Fruit fly (Drosophila melanogaster) whole organism, adult: Measurements from ENCODE around the gene simj.
A peak's percentile ranks its signal among the peaks of the same experiment; 100 is the strongest.

Experiments used
- CG11617 ChIP-seq: fragments of 200-800 bp; sonication (Bioruptor generic); optimal IDR thresholded peaks from 2 replicates; lab custom pipeline; 2017; ENCODE audit warnings: mild to moderate bottlenecking, missing biosample characterization, missing genetic modification reagents, missing genetic modification characterization
- CG12768 ChIP-seq: fragments of 200-800 bp; sonication (Bioruptor generic); optimal IDR thresholded peaks from 2 replicates; lab custom pipeline; 2017; ENCODE audit warnings: missing biosample characterization, missing genetic modification characterization, mild to moderate bottlenecking, moderate library complexity, missing genetic modification reagents
- CG14711 ChIP-seq: fragments of 200-800 bp; sonication (Bioruptor generic); optimal IDR thresholded peaks from 2 replicates; lab custom pipeline; 2018; ENCODE audit warnings: missing biosample characterization, mild to moderate bottlenecking, missing genetic modification characterization, moderate library complexity
- CG1620 ChIP-seq: fragments of 200-800 bp; sonication (Bioruptor generic); optimal IDR thresholded peaks from 2 replicates; lab custom pipeline; 2016; ENCODE audit warnings: missing biosample characterization, missing genetic modification characterization
- CG33017 ChIP-seq: fragments of 200-800 bp; sonication (Bioruptor generic); optimal IDR thresholded peaks from 2 replicates; lab custom pipeline; 2018; ENCODE audit warnings: missing biosample characterization, mild to moderate bottlenecking, missing genetic modification characterization, moderate library complexity
- CG5204 ChIP-seq: fragments of 200-800 bp; sonication (Bioruptor generic); optimal IDR thresholded peaks from 2 replicates; lab custom pipeline; 2016; ENCODE audit warnings: missing biosample characterization, missing genetic modification characterization
- CG7045 ChIP-seq: fragments of 200-800 bp; sonication (Bioruptor generic); optimal IDR thresholded peaks from 2 replicates; lab custom pipeline; 2017; ENCODE audit warnings: missing biosample characterization, mild to moderate bottlenecking, missing genetic modification characterization
- CG7101 ChIP-seq: fragments of 200-800 bp; sonication (Bioruptor generic); optimal IDR thresholded peaks from 2 replicates; lab custom pipeline; 2018; ENCODE audit warnings: missing biosample characterization, mild to moderate bottlenecking, missing genetic modification characterization, moderate library complexity
- Clk ChIP-seq: fragments of 200-800 bp; sonication (Bioruptor generic); optimal IDR thresholded peaks from 2 replicates; lab custom pipeline; 2017; ENCODE audit warnings: missing biosample characterization, missing genetic modification characterization
- Crg-1 ChIP-seq: fragments of 200-800 bp; sonication (Bioruptor generic); optimal IDR thresholded peaks from 2 replicates; lab custom pipeline; 2016; ENCODE audit warnings: missing biosample characterization, missing genetic modification characterization
- Hr96 ChIP-seq: fragments of 200-800 bp; sonication (Bioruptor generic); optimal IDR thresholded peaks from 2 replicates; lab custom pipeline; 2016; ENCODE audit warnings: missing biosample characterization, missing genetic modification characterization
- Mnt ChIP-seq: fragments of 200-800 bp; sonication (Bioruptor generic); optimal IDR thresholded peaks from 2 replicates; lab custom pipeline; 2016; ENCODE audit warnings: missing biosample characterization, mild to moderate bottlenecking, missing genetic modification characterization
- bab1 ChIP-seq: fragments of 200-800 bp; sonication (Bioruptor generic); optimal IDR thresholded peaks from 3 replicates; lab custom pipeline; 2019; ENCODE audit warnings: missing biosample characterization, mild to moderate bottlenecking, missing genetic modification characterization, moderate library complexity
- cic ChIP-seq: fragments of 200-800 bp; sonication (Bioruptor generic); optimal IDR thresholded peaks from 2 replicates; lab custom pipeline; 2017; ENCODE audit warnings: missing biosample characterization, mild to moderate bottlenecking, missing genetic modification characterization, moderate library complexity
- cnc ChIP-seq, 2 experiments: fragments of >200 bp; optimal IDR thresholded peaks; 2 replicates each; lab custom pipeline; 2017
- kay ChIP-seq: fragments of 200-800 bp; sonication (Bioruptor generic); peaks from one replicate; lab custom pipeline; 2016; ENCODE audit warnings: missing biosample characterization, missing genetic modification characterization, borderline replicate concordance
- ovo ChIP-seq: fragments of 200-800 bp; sonication (Bioruptor generic); optimal IDR thresholded peaks from 2 replicates; lab custom pipeline; 2016; ENCODE audit warnings: missing biosample characterization, missing genetic modification characterization
- pad ChIP-seq: fragments of 200-800 bp; sonication (Bioruptor generic); optimal IDR thresholded peaks from 3 replicates; lab custom pipeline; 2017; ENCODE audit warnings: missing biosample characterization, missing genetic modification characterization, mild to moderate bottlenecking, moderate library complexity, missing genetic modification reagents
- tj ChIP-seq: fragments of 200-800 bp; sonication (Bioruptor generic); optimal IDR thresholded peaks from 3 replicates; lab custom pipeline; 2017; ENCODE audit warnings: missing biosample characterization, mild to moderate bottlenecking, missing genetic modification characterization, moderate library complexity
- toe ChIP-seq: fragments of 200-800 bp; sonication (Bioruptor generic); optimal IDR thresholded peaks from 2 replicates; lab custom pipeline; 2016; ENCODE audit warnings: missing biosample characterization, missing genetic modification characterization

Gene simj

DNA sequence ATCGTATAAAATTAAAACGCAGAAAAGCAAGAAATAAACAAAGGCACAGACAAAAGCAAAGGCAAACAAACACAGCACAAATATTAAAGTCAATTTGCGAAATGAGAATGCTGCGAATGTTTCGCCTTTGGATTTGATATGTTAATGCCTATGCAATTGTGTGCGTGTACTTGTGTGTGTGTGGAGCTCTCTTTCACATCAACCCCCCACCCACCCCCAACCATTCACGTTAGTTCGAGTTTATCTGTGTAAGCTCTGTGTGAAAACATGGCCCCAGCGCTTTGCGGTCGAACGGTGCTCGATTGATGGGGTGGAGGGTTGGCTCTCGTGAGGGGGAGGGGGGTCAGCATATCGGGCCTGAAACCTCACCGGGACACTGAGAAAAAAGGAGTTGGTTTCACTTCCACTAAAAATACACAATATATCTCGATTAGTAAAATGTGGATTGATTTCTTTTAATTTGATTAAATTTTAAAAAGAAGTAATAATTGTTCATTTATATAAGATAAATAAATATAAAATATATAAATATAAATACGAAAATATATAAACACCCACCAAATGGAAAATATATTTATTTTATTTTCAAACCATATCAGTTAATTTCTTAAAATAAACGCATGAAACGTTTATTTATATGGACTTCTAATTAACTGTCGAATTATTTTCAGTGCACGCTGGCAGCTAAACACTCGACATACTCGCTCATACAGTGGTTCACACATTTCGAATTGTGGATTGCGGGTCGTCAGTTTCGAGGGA is 74.0 kb downstream of the simj start:
- TF ChIP-seq kay (peak; percentile 25), CG1620 (GFP tag; lab: Kevin White, UChicago) (no peak), Mnt (no peak), CG7045 (GFP tag; lab: Kevin White, UChicago) (peak; percentile 81), bab1 (GFP tag; lab: Kevin White, UChicago) (peak; percentile 39), cic (GFP tag; lab: Kevin White, UChicago) (peak; percentile 27), CG7101 (tag; lab: Kevin White, UChicago) (peak; percentile 70), Crg-1 (GFP tag; lab: Kevin White, UChicago) (no peak), tj (GFP tag; lab: Kevin White, UChicago) (peak; percentile 56), toe (GFP tag; lab: Kevin White, UChicago) (no peak), Clk (GFP tag; lab: Kevin White, UChicago) (peak; percentile 25), CG11617 (GFP tag; lab: Kevin White, UChicago) (peak; percentile 77), ovo (GFP tag; lab: Kevin White, UChicago) (peak; percentile 12), CG14711 (tag; lab: Kevin White, UChicago) (peak; percentile 80), CG33017 (tag; lab: Kevin White, UChicago) (peak; percentile 73), pad (GFP tag; lab: Kevin White, UChicago) (peak; percentile 73), CG12768 (peak; percentile 83), CG5204 (peak; percentile 40)

dm6 chr3L:10739109-10739665 is 74.6 kb downstream of the simj start:
- TF ChIP-seq tj (GFP tag; lab: Kevin White, UChicago) (peak; percentile 23), bab1 (GFP tag; lab: Kevin White, UChicago) (no peak)

dm6 chr3L:10739666-10740417 is 75.3 kb downstream of the simj start:
- peak; percentile 95 for TF ChIP-seq toe (GFP tag; lab: Kevin White, UChicago)
- TF ChIP-seq kay = no peak
- TF ChIP-seq CG7101 (tag; lab: Kevin White, UChicago) = peak; percentile 75
- TF ChIP-seq ovo (GFP tag; lab: Kevin White, UChicago) = no peak
- TF ChIP-seq pad (GFP tag; lab: Kevin White, UChicago) = peak; percentile 77
- peak; percentile 89 for TF ChIP-seq Clk (GFP tag; lab: Kevin White, UChicago)
- peak; percentile 79 for TF ChIP-seq CG5204
- peak; percentile 76 for TF ChIP-seq CG33017 (tag; lab: Kevin White, UChicago)
- peak; percentile 79 for TF ChIP-seq Hr96 (GFP tag; lab: Kevin White, UChicago)
- peak; percentile 8 for TF ChIP-seq Mnt
- peak; percentile 82 for TF ChIP-seq CG14711 (tag; lab: Kevin White, UChicago)
- peak; percentile 53 for TF ChIP-seq bab1 (GFP tag; lab: Kevin White, UChicago)
- peak; percentile 36 for TF ChIP-seq CG1620 (GFP tag; lab: Kevin White, UChicago)
- no peak for TF ChIP-seq cnc (optimal IDR thresholded peaks at IDR 0.05; lab: Kevin White, UChicago)
- TF ChIP-seq tj (GFP tag; lab: Kevin White, UChicago) = peak; percentile 57
- peak; percentile 18 for TF ChIP-seq cic (GFP tag; lab: Kevin White, UChicago)
- peak; percentile 15 for TF ChIP-seq Crg-1 (GFP tag; lab: Kevin White, UChicago)
- peak; percentile 92 for TF ChIP-seq CG12768
- TF ChIP-seq CG11617 (GFP tag; lab: Kevin White, UChicago) = peak; percentile 73
- TF ChIP-seq CG7045 (GFP tag; lab: Kevin White, UChicago) = peak; percentile 93
